Fruit fly (Drosophila melanogaster): ENCODE measurements around the gene SA1.

SA1 gene

DNA sequence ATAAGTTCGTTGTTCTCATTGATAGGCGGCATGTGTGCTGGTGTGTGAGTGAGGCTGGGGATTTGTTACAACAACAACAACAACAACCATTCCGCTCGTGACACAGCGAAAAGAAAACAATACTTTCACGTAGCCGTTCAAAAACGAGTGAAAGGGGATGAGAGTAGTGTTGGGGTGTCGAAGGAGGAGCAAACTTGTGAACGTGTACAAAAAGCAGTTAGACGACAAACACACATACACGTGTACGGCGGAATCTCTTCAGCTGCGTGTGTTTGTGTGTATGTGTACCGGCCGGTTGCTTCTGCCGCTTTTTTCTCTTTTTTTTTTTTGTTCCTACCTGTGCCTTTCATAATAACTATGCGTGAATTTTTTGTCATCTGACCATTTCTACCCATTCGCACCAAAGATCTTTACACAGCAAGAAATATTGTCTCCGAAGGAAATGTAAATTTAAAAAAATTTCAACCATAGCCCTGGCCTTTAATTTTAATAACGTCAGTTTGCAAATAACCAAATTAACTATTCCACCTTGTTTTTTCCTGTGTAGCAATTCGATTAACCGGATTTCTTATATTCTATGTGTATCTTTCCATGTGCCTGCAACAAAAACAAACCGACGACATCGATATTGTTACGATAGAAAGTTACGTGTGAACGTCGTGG lies 28.0 kb upstream of the SA1 start (continued):
- peak; percentile 52 for TF ChIP-seq Max (GFP tag; optimal IDR thresholded peaks at IDR 0.05)
- no peak for TF ChIP-seq CG7357 (GFP tag; IDR thresholded peaks at IDR 0.05)
- TF ChIP-seq CG10209 (GFP tag; optimal IDR thresholded peaks at IDR 0.05), result no peak
- no peak for TF ChIP-seq CG2678 (tag; optimal IDR thresholded peaks at IDR 0.05)
- no peak for TF ChIP-seq MTF-1 (GFP tag; optimal IDR thresholded peaks at IDR 0.05; ENCODE audit: borderline replicate concordance)
- peak; percentile 96 for TF ChIP-seq CG4360 (GFP tag; IDR thresholded peaks at IDR 0.05)
- peak; percentile 68 for TF ChIP-seq tin (GFP tag; optimal IDR thresholded peaks at IDR 0.05)
- TF ChIP-seq Sin3A (optimal IDR thresholded peaks at IDR 0.05), result no peak
- TF ChIP-seq lab (GFP tag; optimal IDR thresholded peaks at IDR 0.05), result peak; percentile 76
- no peak for TF ChIP-seq CG15479 (GFP tag; optimal IDR thresholded peaks at IDR 0.05)
- no peak for TF ChIP-seq tap (tag; optimal IDR thresholded peaks at IDR 0.05)
- no peak for TF ChIP-seq bigmax (GFP tag; optimal IDR thresholded peaks at IDR 0.05)
- peak; percentile 86 for TF ChIP-seq gem (tag; optimal IDR thresholded peaks at IDR 0.05)
- TF ChIP-seq Ravus (GFP tag; IDR thresholded peaks at IDR 0.05), result peak; percentile 5
- peak; percentile 85 for TF ChIP-seq zfh1 (GFP tag; IDR thresholded peaks at IDR 0.05)
- no peak; the same call in 1 of the 2 replicates for TF ChIP-seq Oaz (GFP tag; IDR thresholded peaks at IDR 0.05)
- TF ChIP-seq Spps (tag; optimal IDR thresholded peaks at IDR 0.05), result peak; percentile 45
- TF ChIP-seq Scr (GFP tag; IDR thresholded peaks at IDR 0.05; ENCODE audit: partially characterized antibody), result no peak
- no peak for TF ChIP-seq Eip74EF (GFP tag; optimal IDR thresholded peaks at IDR 0.05)
- peak; percentile 90 for TF ChIP-seq Xrp1 (GFP tag; IDR thresholded peaks at IDR 0.05)
- TF ChIP-seq vvl (GFP tag; IDR thresholded peaks at IDR 0.05), result peak; percentile 88; the same call in 1 of the 2 replicates
- no peak for TF ChIP-seq CG11723 (GFP tag; optimal IDR thresholded peaks at IDR 0.05)
- TF ChIP-seq mirr (GFP tag; optimal IDR thresholded peaks at IDR 0.05), result no peak
- TF ChIP-seq CG3726 (GFP tag; IDR thresholded peaks at IDR 0.05), result no peak
- TF ChIP-seq tll (GFP tag; optimal IDR thresholded peaks at IDR 0.05), result no peak
- TF ChIP-seq CG18599 (GFP tag; optimal IDR thresholded peaks at IDR 0.05), result no peak
- TF ChIP-seq CG4820 (GFP tag; optimal IDR thresholded peaks at IDR 0.05), result peak; percentile 72
- TF ChIP-seq Ssrp (tag; optimal IDR thresholded peaks at IDR 0.05), result peak; percentile 69
- TF ChIP-seq Atf3 (GFP tag; optimal IDR thresholded peaks at IDR 0.05), result no peak
- peak; percentile 33; the same call in 1 of the 2 replicates for TF ChIP-seq Adf1 (GFP tag; IDR thresholded peaks at IDR 0.05)
- TF ChIP-seq pfk (GFP tag; optimal IDR thresholded peaks at IDR 0.05), result no peak
- TF ChIP-seq az2 (GFP tag; optimal IDR thresholded peaks at IDR 0.05), result peak; percentile 75
- TF ChIP-seq CG12744 (GFP tag; optimal IDR thresholded peaks at IDR 0.05), result peak; percentile 58
- TF ChIP-seq CG12942 (GFP tag; optimal IDR thresholded peaks at IDR 0.05), result peak; percentile 27
- no peak; the same call in 1 of the 2 replicates for TF ChIP-seq Rfx (GFP tag; IDR thresholded peaks at IDR 0.05)
- TF ChIP-seq unpg (GFP tag; optimal IDR thresholded peaks at IDR 0.05), result no peak

DNA sequence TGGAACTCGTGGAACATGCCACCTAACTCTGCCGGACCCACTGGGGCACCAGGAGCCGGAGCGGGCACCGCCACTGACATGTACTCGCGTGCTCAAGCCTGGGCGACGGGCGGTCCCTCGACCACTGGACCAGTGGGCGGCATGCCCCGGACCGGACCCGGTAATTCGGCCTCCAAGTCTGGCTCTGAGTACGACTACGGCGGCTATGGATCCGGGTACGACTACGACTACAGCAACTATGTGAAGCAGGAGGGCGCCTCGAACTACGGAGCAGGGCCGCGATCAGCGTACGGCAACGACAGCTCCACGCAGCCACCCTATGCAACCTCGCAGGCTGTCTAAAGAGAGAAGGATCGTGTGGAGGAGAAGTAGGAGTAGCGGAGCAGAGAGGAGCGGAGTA lies 25.1 kb upstream of the SA1 start:
- no peak for TF ChIP-seq CG1647 (GFP tag; optimal IDR thresholded peaks at IDR 0.05)
- no peak for TF ChIP-seq scrt (GFP tag; optimal IDR thresholded peaks at IDR 0.05)
- no peak for TF ChIP-seq dmrt99B (tag; optimal IDR thresholded peaks at IDR 0.05)
- TF ChIP-seq sens (GFP tag), result peak; percentile 27
- peak; percentile 80 for TF ChIP-seq Ets65A (GFP tag)
- TF ChIP-seq Med (GFP tag), result peak; percentile 75
- peak; percentile 32; the same call in 1 of the 3 replicates for TF ChIP-seq knrl (GFP tag; IDR thresholded peaks at IDR 0.05; ENCODE audit: partially characterized antibody)

All from whole organism, embryonic.